Worm (Caenorhabditis elegans) whole organism, L3 larva: Measurements from ENCODE around the gene R02E12.4.

ENCODE experiments used
- R02D3.7 ChIP-seq: fragments of 150-350 bp; optimal IDR thresholded peaks from 2 replicates; lab custom pipeline; 2014; ENCODE audit warnings: missing biosample characterization, missing genetic modification characterization
- ZK546.5 ChIP-seq: sonication (generic microtip); optimal IDR thresholded peaks from 2 replicates; lab custom pipeline; 2017; ENCODE audit warnings: missing biosample characterization, missing genetic modification characterization
- ama-1 ChIP-seq: fragments of 150-350 bp; optimal IDR thresholded peaks from 2 replicates; lab custom pipeline; 2018
- daf-12 ChIP-seq: fragments of 150-350 bp; optimal IDR thresholded peaks from 2 replicates; lab custom pipeline; 2014; ENCODE audit warnings: missing biosample characterization, missing genetic modification reagents, missing genetic modification characterization
- egl-27 ChIP-seq: sonication (generic microtip); optimal IDR thresholded peaks from 4 replicates; lab custom pipeline; 2017; ENCODE audit warnings: missing biosample characterization, missing genetic modification reagents, missing genetic modification characterization
- egl-5 ChIP-seq: fragments of 150-350 bp; optimal IDR thresholded peaks from 2 replicates; lab custom pipeline; 2017; ENCODE audit warnings: missing biosample characterization, missing genetic modification reagents, missing genetic modification characterization, inconsistent platforms
- elt-2 ChIP-seq: sonication (generic microtip); optimal IDR thresholded peaks from 2 replicates; lab custom pipeline; 2016; ENCODE audit warnings: missing genetic modification reagents, mild to moderate bottlenecking, missing genetic modification characterization, missing compliant biosample characterization
- elt-3 ChIP-seq, 3 experiments: fragments of 150-350 bp in 1 of 3; sonication (generic microtip) in 2 of 3; optimal IDR thresholded peaks; 2 replicates in 2 of 3; 4 replicates in 1 of 3; lab custom pipeline; 2014 to 2017; ENCODE audit warnings: missing biosample characterization in 3 of 3, missing genetic modification characterization in 3 of 3
- fos-1 ChIP-seq: fragments of 150-350 bp; optimal IDR thresholded peaks from 2 replicates; lab custom pipeline; 2014; ENCODE audit warnings: missing biosample characterization, missing genetic modification characterization
- lin-15B ChIP-seq: fragments of 150-350 bp; optimal IDR thresholded peaks from 2 replicates; lab custom pipeline; 2014; ENCODE audit warnings: missing biosample characterization, missing genetic modification characterization
- lin-39 ChIP-seq: fragments of 150-350 bp; optimal IDR thresholded peaks from 2 replicates; lab custom pipeline; 2018; ENCODE audit warnings: missing biosample characterization, missing genetic modification reagents, missing genetic modification characterization
- mdl-1 ChIP-seq: fragments of 150-350 bp; optimal IDR thresholded peaks from 2 replicates; lab custom pipeline; 2014; ENCODE audit warnings: missing biosample characterization, missing genetic modification characterization
- mml-1 ChIP-seq: fragments of 150-350 bp; sonication (generic microtip); optimal IDR thresholded peaks from 3 replicates; lab custom pipeline; 2014; ENCODE audit warnings: missing biosample characterization, missing genetic modification characterization
- nfya-1 ChIP-seq: sonication (generic microtip); optimal IDR thresholded peaks from 2 replicates; lab custom pipeline; 2017; ENCODE audit warnings: missing genetic modification characterization, mild to moderate bottlenecking, missing compliant biosample characterization, antibody characterized with exemption, moderate library complexity; ENCODE audit not compliant: insufficient read depth
- nhr-11 ChIP-seq: fragments of 150-350 bp; optimal IDR thresholded peaks from 2 replicates; lab custom pipeline; 2014; ENCODE audit warnings: missing biosample characterization, missing genetic modification characterization
- nhr-12 ChIP-seq: fragments of 150-350 bp; optimal IDR thresholded peaks from 2 replicates; lab custom pipeline; 2014; ENCODE audit warnings: missing biosample characterization, missing genetic modification characterization
- nhr-23 ChIP-seq: fragments of 150-350 bp; optimal IDR thresholded peaks from 2 replicates; lab custom pipeline; 2014; ENCODE audit warnings: missing biosample characterization, missing genetic modification reagents, missing genetic modification characterization
- nhr-67 ChIP-seq: fragments of 150-350 bp; optimal IDR thresholded peaks from 2 replicates; lab custom pipeline; 2014; ENCODE audit warnings: missing biosample characterization, missing genetic modification characterization
- nhr-76 ChIP-seq: fragments of 150-350 bp; sonication (generic microtip); optimal IDR thresholded peaks from 5 replicates; lab custom pipeline; 2014; ENCODE audit warnings: missing biosample characterization, missing genetic modification characterization
- nhr-77 ChIP-seq: fragments of 150-350 bp; optimal IDR thresholded peaks from 2 replicates; lab custom pipeline; 2014; ENCODE audit warnings: missing biosample characterization, missing genetic modification characterization
- pha-4 ChIP-seq: fragments of 150-350 bp; optimal IDR thresholded peaks from 2 replicates; lab custom pipeline; 2014; ENCODE audit warnings: missing biosample characterization, missing genetic modification reagents, missing genetic modification characterization
- pqm-1 ChIP-seq: fragments of 150-350 bp; optimal IDR thresholded peaks from 2 replicates; lab custom pipeline; 2017; ENCODE audit warnings: missing biosample characterization, missing genetic modification characterization, inconsistent platforms
- sea-2 ChIP-seq: fragments of 150-350 bp; sonication (generic microtip); optimal IDR thresholded peaks from 4 replicates; lab custom pipeline; 2014; ENCODE audit warnings: missing biosample characterization, missing genetic modification reagents, missing genetic modification characterization
- tbx-2 ChIP-seq: sonication (generic microtip); optimal IDR thresholded peaks from 2 replicates; lab custom pipeline; 2016; ENCODE audit warnings: mild to moderate bottlenecking, missing genetic modification characterization, missing compliant biosample characterization
- unc-62 ChIP-seq: fragments of 150-350 bp; sonication (generic microtip); optimal IDR thresholded peaks from 4 replicates; lab custom pipeline; 2014; ENCODE audit warnings: missing biosample characterization, missing genetic modification reagents, missing genetic modification characterization
- ztf-11 ChIP-seq: fragments of 150-350 bp; optimal IDR thresholded peaks from 2 replicates; lab custom pipeline; 2014; ENCODE audit warnings: missing biosample characterization, missing genetic modification characterization
- ztf-4 ChIP-seq: fragments of 150-350 bp; optimal IDR thresholded peaks from 2 replicates; lab custom pipeline; 2014; ENCODE audit warnings: missing biosample characterization, missing genetic modification characterization

The R02E12.4 gene

ce11 chrX:3970786-3971185, 34.3 kb upstream of the R02E12.4 start:
- TF ChIP-seq egl-5 (tag; lab: Kevin White, UChicago) (no peak), pha-4 (tag; lab: Kevin White, UChicago) (no peak), nhr-12 (no peak), daf-12 (tag; lab: Kevin White, UChicago) (no peak), mml-1 (tag; lab: Kevin White, UChicago) (no peak), egl-27 (no peak), sea-2 (no peak), mdl-1 (no peak)

- TF ChIP-seq elt-2 (tag; lab: Kevin White, UChicago) (no peak), pha-4 (tag; lab: Kevin White, UChicago) (no peak), ztf-4 (tag; lab: Kevin White, UChicago) (no peak), nfya-1 (tag; lab: Kevin White, UChicago) (no peak), unc-62 (no peak), ZK546.5 (tag; lab: Kevin White, UChicago) (no peak), daf-12 (tag; lab: Kevin White, UChicago) (no peak), nhr-11 (tag; lab: Kevin White, UChicago) (no peak), nhr-76 (no peak), egl-27 (no peak), pqm-1 (tag; lab: Kevin White, UChicago) (no peak)
These were observed 31.6 kb upstream of the R02E12.4 start, which contains the start of gene C16B8.4 for ce11 chrX:3973534-3973933. C16B8.4 (minus strand) TSS chrX:3973634.

- TF ChIP-seq lin-15B (tag; lab: Kevin White, UChicago) = no peak
- no peak for TF ChIP-seq nhr-67 (tag; lab: Kevin White, UChicago)
- TF ChIP-seq nfya-1 (tag; lab: Kevin White, UChicago) = peak; percentile 25
- no peak for TF ChIP-seq nhr-11 (tag; lab: Kevin White, UChicago)
- no peak for TF ChIP-seq fos-1 (tag; lab: Kevin White, UChicago)
These were observed 31.0 kb upstream of the R02E12.4 start for ce11 chrX:3974160-3974559.

ce11 chrX:3976755-3977154, 28.4 kb upstream of the R02E12.4 start:
- peak; percentile 8 for TF ChIP-seq lin-39 (tag; lab: Kevin White, UChicago)
- no peak for TF ChIP-seq nhr-77 (tag; lab: Kevin White, UChicago)

- TF ChIP-seq unc-62 = no peak
- no peak for TF ChIP-seq ztf-11
- TF ChIP-seq elt-3 (tag; optimal IDR thresholded peaks at IDR 0.05; lab: Kevin White, UChicago) = no peak
These were observed 27.8 kb upstream of the R02E12.4 start for ce11 chrX:3977271-3977670.

- TF ChIP-seq R02D3.7 (tag; lab: Kevin White, UChicago) = no peak
- no peak for TF ChIP-seq ama-1 (lab: Kevin White, UChicago)
- TF ChIP-seq elt-3 (tag; optimal IDR thresholded peaks at IDR 0.05; lab: Kevin White, UChicago) = no peak
- TF ChIP-seq tbx-2 = no peak
These were observed 26.0 kb upstream of the R02E12.4 start for ce11 chrX:3979146-3979545.

- TF ChIP-seq fos-1 (tag; lab: Kevin White, UChicago) (peak; percentile 24), pha-4 (tag; lab: Kevin White, UChicago) (peak; percentile 55), nhr-23 (tag; lab: Kevin White, UChicago) (no peak)
These were observed 22.7 kb upstream of the R02E12.4 start for ce11 chrX:3982370-3982769.

ce11 chrX:3988575-3988974, 16.5 kb upstream of the R02E12.4 start:
- TF ChIP-seq nhr-77 (tag; lab: Kevin White, UChicago) = no peak
- peak; percentile 24 for TF ChIP-seq lin-39 (tag; lab: Kevin White, UChicago)
- TF ChIP-seq, all 47 proteins: peak for 1
